Fruit fly (Drosophila melanogaster): ENCODE data around the gene Ir40a.

DNA sequence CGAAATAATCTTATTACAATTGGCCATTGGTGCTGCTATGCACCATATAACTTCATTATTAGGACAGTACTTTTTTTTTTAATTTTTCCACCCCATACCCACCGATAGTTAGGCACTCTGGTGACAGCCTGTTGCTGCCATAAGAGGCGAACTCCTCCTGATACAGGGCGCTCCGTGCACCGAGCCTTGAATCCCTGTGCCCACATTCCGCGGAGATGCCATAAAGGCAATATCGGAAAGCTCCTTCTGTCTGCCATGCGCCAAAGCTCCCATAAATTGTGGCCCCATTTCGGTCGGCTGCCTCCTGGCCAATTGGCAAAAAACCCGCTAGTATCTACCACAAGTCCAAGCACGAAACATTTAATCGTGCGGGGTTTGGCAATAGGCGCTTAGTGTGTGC, 60.9 kb downstream of the Ir40a start:
- TF ChIP-seq psq (optimal IDR thresholded peaks at IDR 0.05) (no peak), Myc (optimal IDR thresholded peaks at IDR 0.05) (no peak), insv (optimal IDR thresholded peaks at IDR 0.05) (no peak), ttk (optimal IDR thresholded peaks at IDR 0.05) (no peak), Sin3A (optimal IDR thresholded peaks at IDR 0.05) (no peak), h (optimal IDR thresholded peaks at IDR 0.05) (no peak)
